Worm (Caenorhabditis elegans): ENCODE data around the gene F58H7.1.

DNA sequence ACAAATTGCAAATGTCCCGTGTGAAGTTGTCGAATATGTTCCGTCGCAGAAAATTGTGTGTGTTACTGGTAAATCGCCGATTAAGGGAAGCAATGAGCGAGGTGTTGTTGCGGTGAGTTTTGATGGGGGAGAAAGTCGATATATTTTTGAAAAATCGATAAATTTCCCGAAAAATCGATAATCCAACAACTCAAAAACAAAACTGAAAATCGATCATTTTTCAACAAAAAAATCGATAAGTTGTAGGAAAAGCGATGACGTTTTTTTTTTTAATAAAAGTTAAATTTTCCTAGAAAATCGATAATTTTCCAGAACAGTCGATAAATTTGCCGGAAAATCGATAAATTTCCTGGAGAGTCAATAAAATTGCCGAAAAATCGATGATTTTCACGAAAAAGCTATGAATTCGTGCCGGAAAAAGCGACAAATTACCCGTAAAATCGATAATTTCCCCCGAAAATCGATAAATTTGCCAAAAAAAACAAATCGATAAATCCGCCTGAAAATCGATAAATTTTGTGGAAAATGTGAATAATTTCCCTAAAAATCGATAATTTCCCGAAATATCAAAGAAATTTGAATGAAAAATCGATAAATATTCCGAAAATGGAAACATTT, 37.3 kb upstream of the F58H7.1 start:
- no peak for TF ChIP-seq aly-2 (tag; optimal IDR thresholded peaks at IDR 0.05)
- no peak for TF ChIP-seq zag-1 (tag; optimal IDR thresholded peaks at IDR 0.05)
- no peak for TF ChIP-seq ztf-11 (tag; optimal IDR thresholded peaks at IDR 0.05)
- no peak for TF ChIP-seq alr-1 (tag; optimal IDR thresholded peaks at IDR 0.05)
- no peak for TF ChIP-seq skn-1 (tag; optimal IDR thresholded peaks at IDR 0.05)
- no peak for TF ChIP-seq ZK546.5 (tag; optimal IDR thresholded peaks at IDR 0.05)
- no peak for TF ChIP-seq fos-1 (tag; optimal IDR thresholded peaks at IDR 0.05)
- no peak for TF ChIP-seq ztf-4 (tag; optimal IDR thresholded peaks at IDR 0.05)
- TF ChIP-seq nhr-77 (tag; optimal IDR thresholded peaks at IDR 0.05), result no peak
- TF ChIP-seq nhr-6 (tag; optimal IDR thresholded peaks at IDR 0.05), result no peak
- no peak for TF ChIP-seq elt-1 (tag; optimal IDR thresholded peaks at IDR 0.05)
- TF ChIP-seq mdl-1 (tag; optimal IDR thresholded peaks at IDR 0.05), result no peak
- TF ChIP-seq ama-1 (optimal IDR thresholded peaks at IDR 0.05), result no peak
- no peak for TF ChIP-seq nhr-10 (tag; optimal IDR thresholded peaks at IDR 0.05)

Data from whole organism, L2 larva.